Worm (Caenorhabditis elegans) whole organism, young adult: ENCODE data around the gene D1046.16.

Source experiments
- B0035.1 ChIP-seq: sonication (generic microtip); optimal IDR thresholded peaks from 2 replicates; lab custom pipeline; 2016; ENCODE audit warnings: missing genetic modification characterization, mild to moderate bottlenecking, missing compliant biosample characterization, missing genotype, missing genetic modification reagents
- B0261.1 ChIP-seq: sonication (generic microtip); optimal IDR thresholded peaks from 2 replicates; lab custom pipeline; 2016; ENCODE audit warnings: mild to moderate bottlenecking, missing genetic modification characterization, moderate library complexity, missing compliant biosample characterization
- C17E4.6 ChIP-seq: fragments of 200-800 bp; sonication (Bioruptor generic); IDR thresholded peaks from 2 replicates; pipeline ENCODE4 v1.3.6; 2022; ENCODE audit warnings: missing genetic modification reagents, missing genetic modification characterization, missing compliant biosample characterization
- F10E7.11 ChIP-seq: sonication (generic microtip); optimal IDR thresholded peaks from 2 replicates; lab custom pipeline; 2017; ENCODE audit warnings: mild to moderate bottlenecking, missing genetic modification characterization, moderate library complexity, missing compliant biosample characterization
- F52B5.7 ChIP-seq: sonication (generic microtip); optimal IDR thresholded peaks from 2 replicates; lab custom pipeline; 2016; ENCODE audit warnings: mild to moderate bottlenecking, missing genetic modification characterization, missing compliant biosample characterization
- Y53F4B.3 ChIP-seq: fragments of 200-800 bp; sonication (Bioruptor generic); IDR thresholded peaks from 2 replicates; pipeline ENCODE4 v1.3.6; 2022; ENCODE audit warnings: missing genetic modification reagents, missing genetic modification characterization, missing compliant biosample characterization
- Y53G8AR.9 ChIP-seq: fragments of 200-800 bp; sonication (Bioruptor generic); conservative IDR thresholded peaks from 2 replicates; pipeline ENCODE4 v1.3.6; 2022; ENCODE audit warnings: missing genetic modification reagents, missing genetic modification characterization, missing compliant biosample characterization
- Y67H2A.10 ChIP-seq: fragments of 200-800 bp; sonication (Bioruptor generic); conservative IDR thresholded peaks from 2 replicates; pipeline ENCODE4 v1.3.6; 2022; ENCODE audit warnings: missing genetic modification reagents, missing genetic modification characterization, missing compliant biosample characterization
- Y79H2A.3 ChIP-seq: fragments of 200-800 bp; sonication (Bioruptor generic); conservative IDR thresholded peaks from 2 replicates; pipeline ENCODE4 v1.3.6; 2022; ENCODE audit warnings: missing genetic modification reagents, missing genetic modification characterization, missing compliant biosample characterization
- Y95B8A.8 ChIP-seq: fragments of 200-800 bp; sonication (Bioruptor generic); IDR thresholded peaks from 2 replicates; pipeline ENCODE4 v1.3.6; 2022; ENCODE audit warnings: missing genetic modification reagents, missing genetic modification characterization, missing compliant biosample characterization
- atf-7 ChIP-seq: sonication (generic microtip); optimal IDR thresholded peaks from 2 replicates; lab custom pipeline; 2017; ENCODE audit warnings: mild to moderate bottlenecking, missing genetic modification characterization, missing compliant biosample characterization
- athp-1 ChIP-seq: sonication (generic microtip); optimal IDR thresholded peaks from 2 replicates; lab custom pipeline; 2017; ENCODE audit warnings: mild to moderate bottlenecking, missing genetic modification characterization, missing compliant biosample characterization
- attf-6 ChIP-seq: fragments of 200-800 bp; sonication (Bioruptor generic); IDR thresholded peaks from 2 replicates; pipeline ENCODE4 v1.3.6; 2022; ENCODE audit warnings: missing genetic modification reagents, missing genetic modification characterization, missing compliant biosample characterization
- cebp-2 ChIP-seq: fragments of 200-800 bp; sonication (Bioruptor generic); IDR thresholded peaks from 2 replicates; pipeline ENCODE4 v1.3.6; 2022; ENCODE audit warnings: missing genetic modification characterization, missing compliant biosample characterization
- ceh-100 ChIP-seq: fragments of 200-800 bp; sonication (Bioruptor generic); IDR thresholded peaks from 2 replicates; pipeline ENCODE4 v1.3.6; 2022; ENCODE audit warnings: missing genetic modification reagents, missing genetic modification characterization, missing compliant biosample characterization
- ceh-58 ChIP-seq: fragments of 200-800 bp; sonication (Bioruptor generic); IDR thresholded peaks from 2 replicates; pipeline ENCODE4 v1.3.6; 2022; ENCODE audit warnings: missing genetic modification characterization, missing compliant biosample characterization
- dox-1 ChIP-seq: fragments of 200-800 bp; sonication (Bioruptor generic); IDR thresholded peaks from 2 replicates; pipeline ENCODE4 v1.3.6; 2022; ENCODE audit warnings: missing genetic modification reagents, missing genetic modification characterization, missing compliant biosample characterization
- dpl-1 ChIP-seq: fragments of 150-350 bp; optimal IDR thresholded peaks from 2 replicates; lab custom pipeline; 2014; ENCODE audit warnings: missing biosample characterization, missing genetic modification reagents, missing genetic modification characterization
- egl-44 ChIP-seq: fragments of 200-800 bp; sonication (Bioruptor generic); IDR thresholded peaks from 2 replicates; pipeline ENCODE4 v1.3.6; 2022; ENCODE audit warnings: missing genetic modification reagents, missing genetic modification characterization, missing compliant biosample characterization
- ekl-4 ChIP-seq: fragments of 200-800 bp; sonication (Bioruptor generic); IDR thresholded peaks from 2 replicates; pipeline ENCODE4 v1.3.6; 2022; ENCODE audit warnings: missing genetic modification reagents, missing genetic modification characterization, missing compliant biosample characterization
- ets-4 ChIP-seq: fragments of 200-800 bp; sonication (Bioruptor generic); optimal IDR thresholded peaks from 2 replicates; lab custom pipeline; 2018; ENCODE audit warnings: mild to moderate bottlenecking, missing genetic modification characterization, missing compliant biosample characterization
- fkh-3 ChIP-seq: sonication (generic microtip); optimal IDR thresholded peaks from 2 replicates; lab custom pipeline; 2016; ENCODE audit warnings: mild to moderate bottlenecking, missing genetic modification characterization, missing compliant biosample characterization
- hmg-20 ChIP-seq: fragments of 200-800 bp; sonication (Bioruptor generic); IDR thresholded peaks from 2 replicates; pipeline ENCODE4 v1.3.6; 2022; ENCODE audit warnings: missing genetic modification reagents, missing genetic modification characterization, missing compliant biosample characterization
- hsf-1 ChIP-seq: fragments of 200-800 bp; sonication (Bioruptor generic); IDR thresholded peaks from 2 replicates; pipeline ENCODE4 v1.3.6; 2022; ENCODE audit warnings: missing genetic modification reagents, missing genetic modification characterization, missing compliant biosample characterization
- lag-1 ChIP-seq: fragments of 200-800 bp; sonication (Bioruptor generic); IDR thresholded peaks from 2 replicates; pipeline ENCODE4 v1.3.6; 2022; ENCODE audit warnings: missing genetic modification reagents, missing genetic modification characterization, missing compliant biosample characterization
- let-526 ChIP-seq: fragments of 200-800 bp; sonication (Bioruptor generic); IDR thresholded peaks from 2 replicates; pipeline ENCODE4 v1.3.6; 2022; ENCODE audit warnings: missing genetic modification reagents, missing genetic modification characterization, missing compliant biosample characterization
- lin-26 ChIP-seq: fragments of 200-800 bp; sonication (Bioruptor generic); IDR thresholded peaks from 2 replicates; pipeline ENCODE4 v1.3.6; 2022; ENCODE audit warnings: missing genetic modification reagents, missing genetic modification characterization, missing compliant biosample characterization
- lin-54 ChIP-seq: fragments of 200-800 bp; sonication (Bioruptor generic); optimal IDR thresholded peaks from 2 replicates; lab custom pipeline; 2018; ENCODE audit warnings: mild to moderate bottlenecking, missing genetic modification characterization, missing compliant biosample characterization
- lsl-1 ChIP-seq: fragments of 200-800 bp; sonication (Bioruptor generic); optimal IDR thresholded peaks from 2 replicates; lab custom pipeline; 2018; ENCODE audit warnings: mild to moderate bottlenecking, missing genetic modification characterization, moderate library complexity, missing compliant biosample characterization
- mxl-1 ChIP-seq: sonication (generic microtip); optimal IDR thresholded peaks from 2 replicates; lab custom pipeline; 2016; ENCODE audit warnings: missing genetic modification characterization, missing compliant biosample characterization
- nhr-27 ChIP-seq: fragments of 200-800 bp; sonication (Bioruptor generic); optimal IDR thresholded peaks from 2 replicates; lab custom pipeline; 2018; ENCODE audit warnings: mild to moderate bottlenecking, missing genetic modification characterization, moderate library complexity, missing compliant biosample characterization
- nhr-80 ChIP-seq: sonication (generic microtip); optimal IDR thresholded peaks from 2 replicates; lab custom pipeline; 2016; ENCODE audit warnings: missing genetic modification characterization, missing compliant biosample characterization
- pha-4 ChIP-seq: fragments of 150-350 bp; sonication (generic microtip); optimal IDR thresholded peaks from 2 replicates; lab custom pipeline; 2014; ENCODE audit warnings: missing biosample characterization, missing genetic modification reagents, missing genetic modification characterization
- rcor-1 ChIP-seq: fragments of 200-800 bp; sonication (Bioruptor generic); IDR thresholded peaks from 2 replicates; pipeline ENCODE4 v1.3.6; 2022; ENCODE audit warnings: missing genetic modification reagents, missing genetic modification characterization, missing compliant biosample characterization
- rec-8 ChIP-seq, 2 experiments: sonication (generic microtip); optimal IDR thresholded peaks; 2 replicates each; lab custom pipeline; 2016; ENCODE audit warnings: mild to moderate bottlenecking in 2 of 2, missing genetic modification characterization in 2 of 2, missing genetic modification reagents in 2 of 2, missing genotype in 2 of 2, missing biosample characterization in 1 of 2, missing compliant biosample characterization in 1 of 2, moderate library complexity in 1 of 2
- repo-1 ChIP-seq: sonication (generic microtip); optimal IDR thresholded peaks from 2 replicates; lab custom pipeline; 2017; ENCODE audit warnings: mild to moderate bottlenecking, missing genetic modification characterization, missing compliant biosample characterization
- sdz-38 ChIP-seq: sonication (generic microtip); optimal IDR thresholded peaks from 2 replicates; lab custom pipeline; 2016; ENCODE audit warnings: missing genotype, missing genetic modification characterization, missing compliant biosample characterization
- snpc-1.3 ChIP-seq: sonication (generic microtip); optimal IDR thresholded peaks from 2 replicates; lab custom pipeline; 2017; ENCODE audit warnings: missing genetic modification characterization, mild to moderate bottlenecking, missing compliant biosample characterization, antibody characterized with exemption, moderate library complexity, missing genotype, missing genetic modification reagents; ENCODE audit not compliant: insufficient read depth
- somi-1 ChIP-seq: fragments of 200-800 bp; sonication (Bioruptor generic); optimal IDR thresholded peaks from 2 replicates; lab custom pipeline; 2018; ENCODE audit warnings: mild to moderate bottlenecking, missing genetic modification characterization, missing compliant biosample characterization
- tbx-9 ChIP-seq: sonication (generic microtip); optimal IDR thresholded peaks from 2 replicates; lab custom pipeline; 2016; ENCODE audit warnings: borderline replicate concordance, missing genetic modification characterization, inconsistent platforms, missing compliant biosample characterization
- tlf-1 ChIP-seq: fragments of 200-800 bp; sonication (Bioruptor generic); optimal IDR thresholded peaks from 2 replicates; lab custom pipeline; 2018; ENCODE audit warnings: mild to moderate bottlenecking, missing genetic modification characterization, missing compliant biosample characterization
- unc-130 ChIP-seq: sonication (generic microtip); optimal IDR thresholded peaks from 2 replicates; lab custom pipeline; 2016; ENCODE audit warnings: missing genetic modification reagents, missing genetic modification characterization, missing compliant biosample characterization
- zfh-2 ChIP-seq: fragments of 200-800 bp; sonication (Bioruptor generic); conservative IDR thresholded peaks from 2 replicates; pipeline ENCODE4 v1.3.6; 2022; ENCODE audit warnings: missing genetic modification reagents, missing genetic modification characterization, missing compliant biosample characterization
- zim-3 ChIP-seq: sonication (generic microtip); optimal IDR thresholded peaks from 2 replicates; lab custom pipeline; 2017; ENCODE audit warnings: mild to moderate bottlenecking, missing genetic modification characterization, moderate library complexity, missing compliant biosample characterization
- ztf-18 ChIP-seq: sonication (generic microtip); optimal IDR thresholded peaks from 2 replicates; lab custom pipeline; 2016; ENCODE audit warnings: missing genotype, mild to moderate bottlenecking, missing genetic modification characterization, missing compliant biosample characterization
- ztf-3 ChIP-seq: fragments of 200-800 bp; sonication (Bioruptor generic); optimal IDR thresholded peaks from 2 replicates; lab custom pipeline; 2018; ENCODE audit warnings: mild to moderate bottlenecking, missing genetic modification characterization, missing compliant biosample characterization

The D1046.16 gene

DNA sequence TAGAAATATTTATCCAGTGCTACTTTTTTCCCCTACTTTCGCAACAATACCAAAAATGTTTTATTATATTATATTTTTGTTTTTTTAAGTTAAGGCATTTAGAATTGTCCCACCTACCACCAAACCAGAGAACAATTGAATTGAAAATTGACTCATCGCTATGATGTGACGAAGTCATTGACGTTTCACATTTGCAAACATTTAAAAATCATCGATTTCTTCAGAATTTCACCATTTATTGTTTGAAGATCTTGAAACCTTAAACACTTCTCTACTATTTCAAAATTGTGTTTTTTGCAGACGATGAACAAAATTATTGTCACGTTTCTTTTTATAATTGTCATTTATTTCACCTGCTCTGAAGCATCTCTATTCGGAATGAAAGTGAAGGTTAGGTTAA lies 40.8 kb upstream of the D1046.16 start, which contains the start of gene C09G9.8:
C09G9.8 (plus strand) TSS at position 301 of the 400 bp plus-strand sequence.
- TF ChIP-seq lin-54 (GFP tag; lab: Kevin White, UChicago) (no peak), Y79H2A.3 (GFP tag; lab: Robert Waterston, UW) (no peak), lag-1 (GFP tag; lab: Robert Waterston, UW) (no peak), ztf-3 (no peak), lin-26 (GFP tag; lab: Robert Waterston, UW) (no peak), rec-8 (tag; optimal IDR thresholded peaks at IDR 0.05; lab: Kevin White, UChicago) (no peak), F52B5.7 (no peak), cebp-2 (GFP tag; lab: Robert Waterston, UW) (no peak), Y53G8AR.9 (GFP tag; lab: Robert Waterston, UW) (no peak), B0261.1 (tag; lab: Kevin White, UChicago) (no peak)
- TF ChIP-seq, all 124 proteins: peak for 0

ce11 chrIV:8886228-8886627 lies 35.7 kb upstream of the D1046.16 start, which contains the start of gene C09G9.5:
Gene C09G9.5, plus strand, starts transcription at chrIV:8886528.
- TF ChIP-seq Y67H2A.10: no peak
- TF ChIP-seq nhr-27 (tag; lab: Kevin White, UChicago): no peak
- no peak for TF ChIP-seq zim-3 (tag; lab: Kevin White, UChicago)
- TF ChIP-seq sdz-38 (tag; lab: Kevin White, UChicago): no peak
- no peak for TF ChIP-seq cebp-2 (GFP tag; lab: Robert Waterston, UW)
- no peak for TF ChIP-seq Y53G8AR.9 (GFP tag; lab: Robert Waterston, UW)
- TF ChIP-seq ets-4 (GFP tag; lab: Kevin White, UChicago): no peak
- no peak for TF ChIP-seq snpc-1.3 (tag; lab: Kevin White, UChicago)
- TF ChIP-seq pha-4 (tag; lab: Kevin White, UChicago): no peak
- TF ChIP-seq tbx-9: no peak
- TF ChIP-seq F10E7.11 (tag; lab: Kevin White, UChicago): no peak
- no peak for TF ChIP-seq Y95B8A.8 (GFP tag; lab: Robert Waterston, UW)
- no peak for TF ChIP-seq fkh-3 (tag; lab: Kevin White, UChicago)
- TF ChIP-seq somi-1 (GFP tag; lab: Kevin White, UChicago): no peak
- TF ChIP-seq ceh-100 (GFP tag; lab: Robert Waterston, UW): no peak
- TF ChIP-seq attf-6 (GFP tag; lab: Robert Waterston, UW): no peak
- no peak for TF ChIP-seq dox-1 (GFP tag; lab: Robert Waterston, UW)
- TF ChIP-seq hsf-1 (GFP tag; lab: Robert Waterston, UW): no peak
- no peak for TF ChIP-seq nhr-80 (tag; lab: Kevin White, UChicago)
- TF ChIP-seq unc-130 (GFP tag; lab: Kevin White, UChicago): no peak

DNA sequence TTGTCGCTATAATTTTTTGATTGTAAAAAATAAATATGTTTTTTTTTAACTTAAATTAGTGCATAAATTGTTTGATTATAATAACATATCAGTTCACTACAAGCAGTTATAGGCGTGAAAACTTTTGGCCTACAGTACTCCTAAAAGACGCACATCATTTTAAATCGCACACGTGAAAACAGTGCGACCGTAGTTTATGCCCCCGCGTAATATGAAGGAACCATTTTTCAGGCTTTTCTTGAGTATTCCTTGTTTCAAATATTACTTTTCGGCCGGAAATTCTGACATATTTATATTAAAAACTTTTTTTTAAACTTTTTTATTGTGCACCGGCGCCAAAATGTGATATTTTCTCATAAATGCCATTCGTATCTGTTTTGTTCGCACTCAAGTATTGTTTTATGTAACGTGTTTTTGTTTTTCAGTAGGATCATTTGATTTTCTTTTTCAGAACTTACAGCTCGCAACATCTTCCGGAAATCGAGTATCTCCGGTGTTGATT lies 33.4 kb upstream of the D1046.16 start, which contains the start of gene oma-1:
oma-1 (plus strand) TSS at position 452 of the 502 bp plus-strand sequence.
- no peak for TF ChIP-seq B0261.1 (tag; lab: Kevin White, UChicago)
- no peak for TF ChIP-seq atf-7 (tag; lab: Kevin White, UChicago)
- TF ChIP-seq ztf-18 (tag; lab: Kevin White, UChicago): peak; percentile 49
- no peak for TF ChIP-seq ceh-58 (GFP tag; lab: Robert Waterston, UW)
- no peak for TF ChIP-seq repo-1 (tag; lab: Kevin White, UChicago)
- no peak for TF ChIP-seq ekl-4
- no peak for TF ChIP-seq B0035.1
- peak; percentile 78 for TF ChIP-seq tlf-1 (GFP tag; lab: Kevin White, UChicago)
- TF ChIP-seq C17E4.6 (GFP tag; lab: Robert Waterston, UW): 0 out of 2 replicates have a peak, but pooled peaks have one; percentile 14
- no peak for TF ChIP-seq Y79H2A.3 (GFP tag; lab: Robert Waterston, UW)
- no peak for TF ChIP-seq dox-1 (GFP tag; lab: Robert Waterston, UW)
- TF ChIP-seq athp-1 (tag; lab: Kevin White, UChicago): no peak
- no peak for TF ChIP-seq hmg-20 (GFP tag; lab: Robert Waterston, UW)
- no peak for TF ChIP-seq mxl-1 (tag; lab: Kevin White, UChicago)
- TF ChIP-seq zfh-2 (GFP tag; lab: Robert Waterston, UW): no peak
- TF ChIP-seq Y53F4B.3 (GFP tag; lab: Robert Waterston, UW): no peak
- peak; percentile 65; the same call in 1 of the 2 replicates for TF ChIP-seq rcor-1 (GFP tag; lab: Robert Waterston, UW)
- no peak for TF ChIP-seq egl-44
- TF ChIP-seq Y67H2A.10: no peak
- peak; percentile 99 for TF ChIP-seq lsl-1 (GFP tag; lab: Kevin White, UChicago)
- TF ChIP-seq dpl-1 (GFP tag; lab: Kevin White, UChicago): peak; percentile 83
- TF ChIP-seq let-526: no peak
